Worm (Caenorhabditis elegans) whole organism, young adult: ENCODE measurements around the gene T19D12.6.

Experiments used
- B0035.1 ChIP-seq: sonication (generic microtip); optimal IDR thresholded peaks from 2 replicates; lab custom pipeline; 2016; ENCODE audit warnings: missing genetic modification characterization, mild to moderate bottlenecking, missing compliant biosample characterization, missing genotype, missing genetic modification reagents
- B0336.3 ChIP-seq: fragments of 200-800 bp; sonication (Bioruptor generic); IDR thresholded peaks from 2 replicates; pipeline ENCODE4 v1.3.6; 2022; ENCODE audit warnings: missing genetic modification characterization, missing compliant biosample characterization
- D2030.7 ChIP-seq: fragments of 200-800 bp; sonication (Bioruptor generic); IDR thresholded peaks from 2 replicates; pipeline ENCODE4 v1.3.6; 2022; ENCODE audit warnings: missing genetic modification reagents, missing genetic modification characterization, missing compliant biosample characterization
- F33H1.4 ChIP-seq: fragments of 200-800 bp; sonication (Bioruptor generic); IDR thresholded peaks from 2 replicates; pipeline ENCODE4 v1.3.6; 2022; ENCODE audit warnings: missing genetic modification reagents, missing genetic modification characterization, missing compliant biosample characterization
- F49E8.2 ChIP-seq: sonication (generic microtip); optimal IDR thresholded peaks from 3 replicates; lab custom pipeline; 2017; ENCODE audit warnings: missing genetic modification characterization, mild to moderate bottlenecking, missing compliant biosample characterization, antibody characterized with exemption, moderate library complexity; ENCODE audit not compliant: insufficient read depth
- F55B11.4 ChIP-seq: sonication (generic microtip); optimal IDR thresholded peaks from 2 replicates; lab custom pipeline; 2016; ENCODE audit warnings: missing compliant biosample characterization, missing genetic modification characterization, borderline replicate concordance; ENCODE audit not compliant: insufficient read depth
- F57A8.1 ChIP-seq: fragments of 200-800 bp; sonication (Bioruptor generic); optimal IDR thresholded peaks from 2 replicates; lab custom pipeline; 2018; ENCODE audit warnings: mild to moderate bottlenecking, missing genetic modification characterization, moderate library complexity, missing compliant biosample characterization
- ama-1 ChIP-seq, 3 experiments: fragments of 150-350 bp in 1 of 3; sonication (generic microtip) in 2 of 3; optimal IDR thresholded peaks; 2 replicates each; lab custom pipeline; 2014 to 2018; ENCODE audit warnings: missing biosample characterization in 2 of 3, missing genetic modification characterization in 2 of 3, missing genetic modification reagents in 2 of 3
- atf-7 ChIP-seq: sonication (generic microtip); optimal IDR thresholded peaks from 2 replicates; lab custom pipeline; 2017; ENCODE audit warnings: mild to moderate bottlenecking, missing genetic modification characterization, missing compliant biosample characterization
- athp-1 ChIP-seq: sonication (generic microtip); optimal IDR thresholded peaks from 2 replicates; lab custom pipeline; 2017; ENCODE audit warnings: mild to moderate bottlenecking, missing genetic modification characterization, missing compliant biosample characterization
- bed-1 ChIP-seq: fragments of 200-800 bp; sonication (Bioruptor generic); IDR thresholded peaks from 2 replicates; pipeline ENCODE4 v1.3.6; 2022; ENCODE audit warnings: missing genetic modification reagents, missing genetic modification characterization, missing compliant biosample characterization
- ceh-100 ChIP-seq: fragments of 200-800 bp; sonication (Bioruptor generic); IDR thresholded peaks from 2 replicates; pipeline ENCODE4 v1.3.6; 2022; ENCODE audit warnings: missing genetic modification reagents, missing genetic modification characterization, missing compliant biosample characterization
- ceh-27 ChIP-seq: fragments of 200-800 bp; sonication (Bioruptor generic); optimal IDR thresholded peaks from 2 replicates; lab custom pipeline; 2018; ENCODE audit warnings: mild to moderate bottlenecking, missing genetic modification characterization, moderate library complexity, missing compliant biosample characterization
- ceh-40 ChIP-seq: fragments of 200-800 bp; sonication (Bioruptor generic); IDR thresholded peaks from 2 replicates; pipeline ENCODE4 v1.3.6; 2022; ENCODE audit warnings: missing genetic modification characterization, missing compliant biosample characterization
- ceh-58 ChIP-seq: fragments of 200-800 bp; sonication (Bioruptor generic); IDR thresholded peaks from 2 replicates; pipeline ENCODE4 v1.3.6; 2022; ENCODE audit warnings: missing genetic modification characterization, missing compliant biosample characterization
- die-1 ChIP-seq: sonication (generic microtip); optimal IDR thresholded peaks from 2 replicates; lab custom pipeline; 2016; ENCODE audit warnings: missing genotype, mild to moderate bottlenecking, missing genetic modification characterization, missing compliant biosample characterization
- dox-1 ChIP-seq: fragments of 200-800 bp; sonication (Bioruptor generic); IDR thresholded peaks from 2 replicates; pipeline ENCODE4 v1.3.6; 2022; ENCODE audit warnings: missing genetic modification reagents, missing genetic modification characterization, missing compliant biosample characterization
- egl-44 ChIP-seq: fragments of 200-800 bp; sonication (Bioruptor generic); IDR thresholded peaks from 2 replicates; pipeline ENCODE4 v1.3.6; 2022; ENCODE audit warnings: missing genetic modification reagents, missing genetic modification characterization, missing compliant biosample characterization
- gei-17 ChIP-seq: fragments of 200-800 bp; sonication (Bioruptor generic); optimal IDR thresholded peaks from 2 replicates; lab custom pipeline; 2018; ENCODE audit warnings: mild to moderate bottlenecking, missing genetic modification characterization, missing compliant biosample characterization
- hmg-1.2 ChIP-seq: fragments of 200-800 bp; sonication (Bioruptor generic); IDR thresholded peaks from 2 replicates; pipeline ENCODE4 v1.3.6; 2022; ENCODE audit warnings: missing genetic modification reagents, missing genetic modification characterization, missing compliant biosample characterization
- hrde-1 ChIP-seq: sonication (generic microtip); optimal IDR thresholded peaks from 2 replicates; lab custom pipeline; 2016; ENCODE audit warnings: missing genetic modification characterization, mild to moderate bottlenecking, missing compliant biosample characterization, moderate library complexity, missing genotype, missing genetic modification reagents, borderline replicate concordance
- lin-54 ChIP-seq: fragments of 200-800 bp; sonication (Bioruptor generic); optimal IDR thresholded peaks from 2 replicates; lab custom pipeline; 2018; ENCODE audit warnings: mild to moderate bottlenecking, missing genetic modification characterization, missing compliant biosample characterization
- lsl-1 ChIP-seq: fragments of 200-800 bp; sonication (Bioruptor generic); optimal IDR thresholded peaks from 2 replicates; lab custom pipeline; 2018; ENCODE audit warnings: mild to moderate bottlenecking, missing genetic modification characterization, moderate library complexity, missing compliant biosample characterization
- madf-3 ChIP-seq: fragments of 200-800 bp; sonication (Bioruptor generic); IDR thresholded peaks from 2 replicates; pipeline ENCODE4 v1.3.6; 2022; ENCODE audit warnings: missing genetic modification reagents, missing genetic modification characterization, missing compliant biosample characterization
- madf-6 ChIP-seq: fragments of 200-800 bp; sonication (Bioruptor generic); IDR thresholded peaks from 2 replicates; pipeline ENCODE4 v1.3.6; 2022; ENCODE audit warnings: missing genetic modification reagents, missing genetic modification characterization, missing compliant biosample characterization
- mel-28 ChIP-seq: sonication (generic microtip); optimal IDR thresholded peaks from 2 replicates; lab custom pipeline; 2016; ENCODE audit warnings: borderline replicate concordance, mild to moderate bottlenecking, missing genetic modification characterization, missing compliant biosample characterization
- mxl-1 ChIP-seq: sonication (generic microtip); optimal IDR thresholded peaks from 2 replicates; lab custom pipeline; 2016; ENCODE audit warnings: missing genetic modification characterization, missing compliant biosample characterization
- nfya-1 ChIP-seq: sonication (generic microtip); optimal IDR thresholded peaks from 2 replicates; lab custom pipeline; 2017; ENCODE audit warnings: antibody characterized with exemption, missing compliant biosample characterization, missing genetic modification characterization, borderline replicate concordance; ENCODE audit not compliant: insufficient read depth
- nfya-2 ChIP-seq: fragments of 200-800 bp; sonication (Bioruptor generic); IDR thresholded peaks from 2 replicates; pipeline ENCODE4 v1.3.6; 2022; ENCODE audit warnings: missing genetic modification reagents, missing genetic modification characterization, missing compliant biosample characterization
- pbrm-1 ChIP-seq: fragments of 200-800 bp; sonication (Bioruptor generic); IDR thresholded peaks from 2 replicates; pipeline ENCODE4 v1.3.6; 2022; ENCODE audit warnings: missing genetic modification reagents, missing genetic modification characterization, missing compliant biosample characterization
- pha-4 ChIP-seq: fragments of 150-350 bp; sonication (generic microtip); optimal IDR thresholded peaks from 2 replicates; lab custom pipeline; 2014; ENCODE audit warnings: missing biosample characterization, missing genetic modification reagents, missing genetic modification characterization
- rec-8 ChIP-seq, 2 experiments: sonication (generic microtip); optimal IDR thresholded peaks; 2 replicates each; lab custom pipeline; 2016; ENCODE audit warnings: mild to moderate bottlenecking in 2 of 2, missing genetic modification characterization in 2 of 2, missing genetic modification reagents in 2 of 2, missing genotype in 2 of 2, missing biosample characterization in 1 of 2, missing compliant biosample characterization in 1 of 2, moderate library complexity in 1 of 2
- snpc-1.1 ChIP-seq: sonication (generic microtip); optimal IDR thresholded peaks from 2 replicates; lab custom pipeline; 2017; ENCODE audit warnings: missing genetic modification characterization, mild to moderate bottlenecking, missing compliant biosample characterization, antibody characterized with exemption, moderate library complexity, missing genotype, missing genetic modification reagents; ENCODE audit not compliant: insufficient read depth
- snpc-1.3 ChIP-seq: sonication (generic microtip); optimal IDR thresholded peaks from 2 replicates; lab custom pipeline; 2017; ENCODE audit warnings: missing genetic modification characterization, mild to moderate bottlenecking, missing compliant biosample characterization, antibody characterized with exemption, moderate library complexity, missing genotype, missing genetic modification reagents; ENCODE audit not compliant: insufficient read depth
- snpc-3.4 ChIP-seq: sonication (generic microtip); optimal IDR thresholded peaks from 2 replicates; lab custom pipeline; 2017; ENCODE audit warnings: missing genetic modification characterization, mild to moderate bottlenecking, missing compliant biosample characterization, antibody characterized with exemption, moderate library complexity, missing genotype, missing genetic modification reagents
- tbp1 ChIP-seq: fragments of 200-800 bp; sonication (Bioruptor generic); optimal IDR thresholded peaks from 2 replicates; lab custom pipeline; 2018; ENCODE audit warnings: mild to moderate bottlenecking, missing genetic modification characterization, missing compliant biosample characterization
- unc-130 ChIP-seq: sonication (generic microtip); optimal IDR thresholded peaks from 2 replicates; lab custom pipeline; 2016; ENCODE audit warnings: missing genetic modification reagents, missing genetic modification characterization, missing compliant biosample characterization
- unc-62 ChIP-seq: fragments of 150-350 bp; optimal IDR thresholded peaks from 2 replicates; lab custom pipeline; 2014; ENCODE audit warnings: missing biosample characterization, missing genetic modification reagents, missing genetic modification characterization
- xnd-1 ChIP-seq: sonication (generic microtip); optimal IDR thresholded peaks from 2 replicates; lab custom pipeline; 2016; ENCODE audit warnings: missing genotype, missing genetic modification reagents, missing genetic modification characterization, missing compliant biosample characterization
- zfh-2 ChIP-seq: fragments of 200-800 bp; sonication (Bioruptor generic); conservative IDR thresholded peaks from 2 replicates; pipeline ENCODE4 v1.3.6; 2022; ENCODE audit warnings: missing genetic modification reagents, missing genetic modification characterization, missing compliant biosample characterization
- ztf-18 ChIP-seq: sonication (generic microtip); optimal IDR thresholded peaks from 2 replicates; lab custom pipeline; 2016; ENCODE audit warnings: missing genotype, mild to moderate bottlenecking, missing genetic modification characterization, missing compliant biosample characterization
- ztf-3 ChIP-seq: fragments of 200-800 bp; sonication (Bioruptor generic); optimal IDR thresholded peaks from 2 replicates; lab custom pipeline; 2018; ENCODE audit warnings: mild to moderate bottlenecking, missing genetic modification characterization, missing compliant biosample characterization

T19D12.6 gene

ce11 chrII:6588605-6589292, 54.2 kb downstream of the T19D12.6 start, which contains the start of gene icd-1 (continued):
- TF ChIP-seq dox-1 (peak; percentile 95), ama-1 (optimal IDR thresholded peaks at IDR 0.05; lab: Kevin White, UChicago) (no peak), ama-1 (GFP tag; optimal IDR thresholded peaks at IDR 0.05; lab: Kevin White, UChicago) (peak in 1 of 2 experiments; percentile 12), madf-3 (GFP tag; lab: Robert Waterston, UW) (peak; percentile 89)

- TF ChIP-seq unc-62 (GFP tag; lab: Kevin White, UChicago), result no peak
- TF ChIP-seq xnd-1 (tag; lab: Kevin White, UChicago), result peak; percentile 38
- TF ChIP-seq atf-7, result peak; percentile 55
- peak; percentile 94 for TF ChIP-seq B0336.3 (GFP tag; lab: Robert Waterston, UW)
- TF ChIP-seq madf-6 (GFP tag; lab: Robert Waterston, UW), result peak; percentile 89
- TF ChIP-seq unc-130, result peak; percentile 57
- peak; percentile 76 for TF ChIP-seq snpc-3.4 (tag; lab: Kevin White, UChicago)
- no peak for TF ChIP-seq ztf-3 (GFP tag; lab: Kevin White, UChicago)
- TF ChIP-seq lin-54, result peak; percentile 79
- peak; percentile 63 for TF ChIP-seq tbp1
- no peak for TF ChIP-seq gei-17 (GFP tag; lab: Kevin White, UChicago)
- TF ChIP-seq athp-1 (tag; lab: Kevin White, UChicago), result peak; percentile 76
- TF ChIP-seq ztf-18, result peak; percentile 24
- TF ChIP-seq mel-28 (tag; lab: Kevin White, UChicago), result no peak
- peak; percentile 43 for TF ChIP-seq egl-44 (GFP tag; lab: Robert Waterston, UW)
- no peak; the same call in none of the 2 replicates for TF ChIP-seq ceh-40 (GFP tag; lab: Robert Waterston, UW)
- TF ChIP-seq F55B11.4 (tag; lab: Kevin White, UChicago), result no peak
- peak; percentile 29 for TF ChIP-seq B0035.1 (tag; lab: Kevin White, UChicago)
- TF ChIP-seq rec-8 (tag; optimal IDR thresholded peaks at IDR 0.05; lab: Kevin White, UChicago), result no peak
- peak; percentile 67 for TF ChIP-seq snpc-1.3 (tag; lab: Kevin White, UChicago)
- peak; percentile 68; the same call in 1 of the 2 replicates for TF ChIP-seq bed-1
- TF ChIP-seq ceh-100 (GFP tag; lab: Robert Waterston, UW), result peak; percentile 63
- TF ChIP-seq hrde-1 (tag; lab: Kevin White, UChicago), result peak; percentile 62
- TF ChIP-seq F49E8.2 (tag; lab: Kevin White, UChicago), result peak; percentile 56
- TF ChIP-seq pha-4, result no peak
- TF ChIP-seq zfh-2 (GFP tag; lab: Robert Waterston, UW), result no peak
- TF ChIP-seq nfya-1 (tag; lab: Kevin White, UChicago), result no peak
- peak; percentile 49 for TF ChIP-seq hmg-1.2 (GFP tag; lab: Robert Waterston, UW)
- peak; percentile 72; the same call in 1 of the 2 replicates for TF ChIP-seq pbrm-1 (GFP tag; lab: Robert Waterston, UW)
- TF ChIP-seq F33H1.4 (GFP tag; lab: Robert Waterston, UW), result peak; percentile 30; the same call in 1 of the 2 replicates
- TF ChIP-seq ama-1 (optimal IDR thresholded peaks at IDR 0.05; lab: Kevin White, UChicago), result no peak
- TF ChIP-seq ama-1 (GFP tag; optimal IDR thresholded peaks at IDR 0.05; lab: Kevin White, UChicago), result peak in 1 of 2 experiments; percentile 62
- no peak for TF ChIP-seq ceh-27
- TF ChIP-seq nfya-2 (GFP tag; lab: Robert Waterston, UW), result peak; percentile 63; the same call in 1 of the 2 replicates
- peak; percentile 17 for TF ChIP-seq lsl-1 (GFP tag; lab: Kevin White, UChicago)
- no peak for TF ChIP-seq F57A8.1
- peak; percentile 32 for TF ChIP-seq snpc-1.1
- peak; percentile 10 for TF ChIP-seq mxl-1 (tag; lab: Kevin White, UChicago)
- TF ChIP-seq ceh-58, result peak; percentile 76; the same call in 1 of the 2 replicates
- TF ChIP-seq D2030.7 (GFP tag; lab: Robert Waterston, UW), result peak; percentile 36; the same call in 1 of the 2 replicates
- peak; percentile 38 for TF ChIP-seq die-1 (tag; lab: Kevin White, UChicago)
These were observed 55.5 kb downstream of the T19D12.6 start, which contains the start of gene C56C10.7 for ce11 chrII:6587264-6587870. Gene C56C10.7, minus strand, starts transcription at chrII:6587575.
